Worm (Caenorhabditis elegans) whole organism, late embryonic: Measurements from ENCODE around the gene icd-1.

Experiments
- ama-1 ChIP-seq: fragments of 150-350 bp; optimal IDR thresholded peaks from 2 replicates; lab custom pipeline; 2014
- gmeb-2 ChIP-seq: sonication (generic microtip); optimal IDR thresholded peaks from 2 replicates; lab custom pipeline; 2016; ENCODE audit warnings: missing genetic modification characterization, inconsistent platforms, missing compliant biosample characterization
- lin-11 ChIP-seq: fragments of 200-800 bp; sonication (Bioruptor generic); optimal IDR thresholded peaks from 2 replicates; lab custom pipeline; 2018; ENCODE audit warnings: mild to moderate bottlenecking, missing genetic modification characterization, missing compliant biosample characterization
- pros-1 ChIP-seq: fragments of 150-350 bp; optimal IDR thresholded peaks from 2 replicates; lab custom pipeline; 2014; ENCODE audit warnings: missing biosample characterization, missing genetic modification reagents, missing genetic modification characterization

DNA sequence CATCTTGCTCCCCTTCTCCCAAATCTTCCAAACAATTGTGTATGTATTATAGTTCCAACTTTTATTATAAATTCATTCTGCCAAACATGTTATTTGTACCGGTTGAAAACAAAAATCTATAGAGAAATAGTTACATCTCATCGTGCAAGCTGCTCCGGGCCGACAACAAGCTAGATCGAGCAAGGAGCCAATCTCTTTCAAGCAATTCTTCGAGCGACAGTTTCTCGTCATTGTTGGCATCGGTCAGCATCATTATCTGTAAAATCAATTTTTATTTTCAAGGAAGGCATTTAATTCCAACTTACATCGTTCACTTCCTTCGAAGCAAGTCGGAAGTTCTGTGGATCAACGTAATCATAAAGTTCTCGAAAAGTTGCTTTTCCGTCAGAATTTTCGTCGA lies 2.5 kb upstream of the icd-1 start:
- TF ChIP-seq gmeb-2 (tag; lab: Kevin White, UChicago) (no peak), pros-1 (tag; lab: Kevin White, UChicago) (no peak), ama-1 (lab: Kevin White, UChicago) (no peak), lin-11 (tag; lab: Kevin White, UChicago) (no peak)
